Fruit fly (Drosophila melanogaster) whole organism, pupa: ENCODE measurements around the gene CG11409.

Source experiments
- CG13204 ChIP-seq: fragments of 200-800 bp; sonication (Bioruptor generic); optimal IDR thresholded peaks from 2 replicates; lab custom pipeline; 2018; ENCODE audit warnings: missing biosample characterization, mild to moderate bottlenecking, missing genetic modification characterization, moderate library complexity
- CG8301 ChIP-seq: fragments of 200-800 bp; sonication (Bioruptor generic); optimal IDR thresholded peaks from 2 replicates; lab custom pipeline; 2018; ENCODE audit warnings: missing biosample characterization, mild to moderate bottlenecking, missing genetic modification characterization
- CG9948 ChIP-seq: fragments of 200-800 bp; sonication (Bioruptor generic); optimal IDR thresholded peaks from 2 replicates; lab custom pipeline; 2018; ENCODE audit warnings: missing biosample characterization, mild to moderate bottlenecking, missing genetic modification characterization, moderate library complexity
- EcR ChIP-seq: fragments of 200-800 bp; sonication (Bioruptor generic); optimal IDR thresholded peaks from 3 replicates; lab custom pipeline; 2019; ENCODE audit warnings: missing biosample characterization, missing genetic modification characterization, mild to moderate bottlenecking, moderate library complexity, missing genetic modification reagents
- Ets98B ChIP-seq: fragments of 200-800 bp; sonication (Bioruptor generic); IDR thresholded peaks from 2 replicates; pipeline ENCODE4 v1.3.6; 2022; ENCODE audit warnings: missing biosample characterization, missing genetic modification characterization
- Pif1A ChIP-seq: fragments of 200-800 bp; sonication (Bioruptor generic); optimal IDR thresholded peaks from 3 replicates; lab custom pipeline; 2016; ENCODE audit warnings: missing biosample characterization, missing genetic modification characterization
- Pif1B ChIP-seq: fragments of 200-800 bp; sonication (Bioruptor generic); optimal IDR thresholded peaks from 3 replicates; lab custom pipeline; 2016; ENCODE audit warnings: missing biosample characterization, missing genetic modification characterization
- fd96Ca ChIP-seq: fragments of 200-800 bp; sonication (Bioruptor generic); IDR thresholded peaks from 3 replicates; pipeline ENCODE4 v1.3.6; 2022; ENCODE audit warnings: missing biosample characterization, missing genetic modification characterization
- rn ChIP-seq: fragments of 200-800 bp; sonication (Bioruptor generic); IDR thresholded peaks from 2 replicates; pipeline ENCODE4 v1.3.6; 2022; ENCODE audit warnings: missing biosample characterization, missing genetic modification characterization

- TF ChIP-seq CG8301 (tag; lab: Kevin White, UChicago) (no peak), rn (GFP tag; lab: Robert Waterston, UW) (no peak), Pif1A (GFP tag; lab: Kevin White, UChicago) (no peak), CG9948 (tag; lab: Kevin White, UChicago) (no peak), EcR (no peak), Pif1B (GFP tag; lab: Kevin White, UChicago) (no peak), fd96Ca (GFP tag; lab: Robert Waterston, UW) (no peak), CG13204 (GFP tag; lab: Kevin White, UChicago) (no peak), Ets98B (GFP tag; lab: Robert Waterston, UW) (no peak)
These were observed 52.3 kb downstream of the CG11409 start for dm6 chrX:1288924-1289608.
